Worm (Caenorhabditis elegans) whole organism, L2 larva: ENCODE data around the gene gck-1.

Source experiments
- Y55F3AM.14 ChIP-seq: fragments of 200-800 bp; sonication (Bioruptor generic); optimal IDR thresholded peaks from 2 replicates; lab custom pipeline; 2018; ENCODE audit warnings: mild to moderate bottlenecking, missing genetic modification characterization, missing compliant biosample characterization
- ZK546.5 ChIP-seq: sonication (generic microtip); optimal IDR thresholded peaks from 2 replicates; lab custom pipeline; 2017; ENCODE audit warnings: missing biosample characterization, missing genetic modification characterization
- blmp-1 ChIP-seq: sonication (generic microtip); optimal IDR thresholded peaks from 2 replicates; lab custom pipeline; 2017; ENCODE audit warnings: missing genetic modification characterization, mild to moderate bottlenecking, missing compliant biosample characterization, antibody characterized with exemption, moderate library complexity; ENCODE audit not compliant: insufficient read depth
- ceh-16 ChIP-seq: fragments of 150-350 bp; optimal IDR thresholded peaks from 2 replicates; lab custom pipeline; 2014; ENCODE audit warnings: missing biosample characterization, missing genetic modification characterization
- elt-1 ChIP-seq: fragments of 150-350 bp; optimal IDR thresholded peaks from 2 replicates; lab custom pipeline; 2014; ENCODE audit warnings: missing biosample characterization, missing genetic modification characterization
- lin-11 ChIP-seq: fragments of 150-350 bp; sonication (generic microtip); optimal IDR thresholded peaks from 2 replicates; lab custom pipeline; 2014; ENCODE audit warnings: missing biosample characterization, missing genetic modification characterization, inconsistent platforms, mixed read lengths
- lsy-2 ChIP-seq, 2 experiments: fragments of 150-350 bp in 1 of 2; sonication (generic microtip) in 1 of 2; optimal IDR thresholded peaks; 2 replicates each; lab custom pipeline; 2014 to 2017; ENCODE audit warnings: missing biosample characterization in 2 of 2, missing genetic modification characterization in 2 of 2
- mdl-1 ChIP-seq, 2 experiments: fragments of 150-350 bp in 1 of 2; sonication (generic microtip) in 1 of 2; optimal IDR thresholded peaks; 2 replicates each; lab custom pipeline; 2017; ENCODE audit warnings: missing biosample characterization in 2 of 2, missing genetic modification characterization in 2 of 2
- nhr-10 ChIP-seq: sonication (generic microtip); optimal IDR thresholded peaks from 2 replicates; lab custom pipeline; 2017; ENCODE audit warnings: missing biosample characterization, missing genetic modification characterization
- nhr-12 ChIP-seq: fragments of 150-350 bp; optimal IDR thresholded peaks from 2 replicates; lab custom pipeline; 2014; ENCODE audit warnings: missing biosample characterization, missing genetic modification characterization
- nhr-77 ChIP-seq: fragments of 150-350 bp; optimal IDR thresholded peaks from 2 replicates; lab custom pipeline; 2014; ENCODE audit warnings: missing biosample characterization, missing genetic modification characterization
- zag-1 ChIP-seq: fragments of 150-350 bp; optimal IDR thresholded peaks from 2 replicates; lab custom pipeline; 2014; ENCODE audit warnings: missing biosample characterization, missing genetic modification characterization

DNA sequence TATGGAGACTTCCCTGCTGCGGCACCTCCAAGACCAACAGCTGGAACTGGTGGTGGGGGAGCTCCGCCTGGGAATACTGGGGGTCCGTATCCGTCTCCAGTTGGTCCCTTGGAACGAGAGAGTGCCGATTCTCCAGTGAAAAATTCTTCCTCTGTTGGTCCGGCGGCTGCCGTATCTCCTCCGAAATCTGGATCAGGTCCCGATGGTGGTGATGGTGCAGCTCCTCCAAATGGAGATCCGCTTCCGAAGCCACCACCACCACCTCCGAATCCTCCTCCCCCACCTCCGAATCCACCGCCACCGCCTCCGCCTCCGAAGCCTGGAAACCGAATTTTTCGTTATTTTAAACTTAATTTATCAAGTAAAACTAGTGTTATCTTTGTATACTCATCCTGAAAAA lies 7.2 kb upstream of the gck-1 start:
- TF ChIP-seq Y55F3AM.14 (GFP tag; lab: Kevin White, UChicago) (no peak), blmp-1 (no peak), ceh-16 (no peak), nhr-77 (no peak), elt-1 (tag; lab: Kevin White, UChicago) (no peak), ZK546.5 (tag; lab: Kevin White, UChicago) (no peak), nhr-10 (tag; lab: Kevin White, UChicago) (no peak), zag-1 (tag; lab: Kevin White, UChicago) (no peak), nhr-12 (no peak), lsy-2 (tag; optimal IDR thresholded peaks at IDR 0.05; lab: Kevin White, UChicago) (no peak), lin-11 (tag; lab: Kevin White, UChicago) (no peak), mdl-1 (tag; optimal IDR thresholded peaks at IDR 0.05; lab: Kevin White, UChicago) (no peak)
